Fruit fly (Drosophila melanogaster) whole organism, embryonic: Measurements from ENCODE around the gene Hr38.

Experiments
- Adf1 ChIP-seq: fragments of 200-800 bp; sonication (Bioruptor generic); IDR thresholded peaks from 2 replicates; pipeline ENCODE4 v1.3.6; 2022; ENCODE audit warnings: missing biosample characterization, missing genetic modification characterization
- Antp ChIP-seq: fragments of 200-800 bp; sonication (Bioruptor generic); optimal IDR thresholded peaks from 3 replicates; lab custom pipeline; 2016; ENCODE audit warnings: missing biosample characterization, missing genetic modification characterization
- Blimp-1 ChIP-seq: fragments of 200-800 bp; sonication (Bioruptor generic); optimal IDR thresholded peaks from 3 replicates; lab custom pipeline; 2018; ENCODE audit warnings: missing biosample characterization, missing genetic modification characterization, mild to moderate bottlenecking, moderate library complexity, missing genetic modification reagents
- CG10267 ChIP-seq: fragments of 200-800 bp; sonication (Bioruptor generic); optimal IDR thresholded peaks from 2 replicates; lab custom pipeline; 2018; ENCODE audit warnings: missing biosample characterization, mild to moderate bottlenecking, missing genetic modification characterization, moderate library complexity
- CG10321 ChIP-seq: fragments of 200-800 bp; sonication (Bioruptor generic); IDR thresholded peaks from 2 replicates; pipeline ENCODE4 v1.3.6; 2022; ENCODE audit warnings: missing biosample characterization, missing genetic modification characterization
- CG10959 ChIP-seq: fragments of 200-800 bp; sonication (Bioruptor generic); IDR thresholded peaks from 2 replicates; pipeline ENCODE4 v1.3.6; 2022; ENCODE audit warnings: missing biosample characterization, missing genetic modification characterization
- CG11247 ChIP-seq: fragments of 200-800 bp; sonication (Bioruptor generic); IDR thresholded peaks from 2 replicates; pipeline ENCODE4 v1.3.6; 2022; ENCODE audit warnings: missing biosample characterization, missing genetic modification characterization
- CG12219 ChIP-seq: fragments of 200-800 bp; sonication (Bioruptor generic); optimal IDR thresholded peaks from 3 replicates; lab custom pipeline; 2018; ENCODE audit warnings: missing biosample characterization, mild to moderate bottlenecking, missing genetic modification characterization
- CG12391 ChIP-seq: fragments of 200-800 bp; sonication (Bioruptor generic); optimal IDR thresholded peaks from 3 replicates; lab custom pipeline; 2018; ENCODE audit warnings: missing biosample characterization, mild to moderate bottlenecking, missing genetic modification characterization, moderate library complexity
- CG1529 ChIP-seq: fragments of 200-800 bp; sonication (Bioruptor generic); optimal IDR thresholded peaks from 3 replicates; lab custom pipeline; 2018; ENCODE audit warnings: missing biosample characterization, missing genetic modification characterization
- CG15514 ChIP-seq: fragments of 200-800 bp; sonication (Bioruptor generic); optimal IDR thresholded peaks from 3 replicates; lab custom pipeline; 2017; ENCODE audit warnings: missing biosample characterization, missing genetic modification characterization, mild to moderate bottlenecking, moderate library complexity, missing genetic modification reagents
- CG15696 ChIP-seq: fragments of 200-800 bp; sonication (Bioruptor generic); optimal IDR thresholded peaks from 2 replicates; lab custom pipeline; 2019; ENCODE audit warnings: missing biosample characterization, mild to moderate bottlenecking, missing genetic modification characterization, moderate library complexity
- CG17361 ChIP-seq: fragments of 200-800 bp; sonication (Bioruptor generic); IDR thresholded peaks from 3 replicates; pipeline ENCODE4 v1.3.6; 2022; ENCODE audit warnings: missing biosample characterization, missing genetic modification characterization
- CG18476 ChIP-seq: fragments of 200-800 bp; sonication (Bioruptor generic); optimal IDR thresholded peaks from 2 replicates; lab custom pipeline; 2016; ENCODE audit warnings: missing biosample characterization, mild to moderate bottlenecking, missing genetic modification characterization
- CG2120 ChIP-seq: fragments of 200-800 bp; sonication (Bioruptor generic); optimal IDR thresholded peaks from 3 replicates; lab custom pipeline; 2016; ENCODE audit warnings: missing biosample characterization, missing genetic modification characterization
- CG2712 ChIP-seq: fragments of 200-800 bp; optimal IDR thresholded peaks from 3 replicates; lab custom pipeline; 2019; ENCODE audit warnings: missing biosample characterization, mild to moderate bottlenecking, missing genetic modification characterization, moderate library complexity
- CG4820 ChIP-seq: fragments of 200-800 bp; sonication (Bioruptor generic); optimal IDR thresholded peaks from 3 replicates; lab custom pipeline; 2016; ENCODE audit warnings: missing biosample characterization, missing genetic modification characterization
- CG5245 ChIP-seq: fragments of 200-800 bp; sonication (Bioruptor generic); optimal IDR thresholded peaks from 3 replicates; lab custom pipeline; 2016; ENCODE audit warnings: missing biosample characterization, missing genetic modification characterization
- CG7963 ChIP-seq: fragments of 200-800 bp; sonication (Bioruptor generic); IDR thresholded peaks from 3 replicates; pipeline ENCODE4 v1.3.6; 2022; ENCODE audit warnings: missing biosample characterization, missing genetic modification characterization; ENCODE audit not compliant: partially characterized antibody
- CG8089 ChIP-seq: fragments of 200-800 bp; sonication (Bioruptor generic); optimal IDR thresholded peaks from 3 replicates; lab custom pipeline; 2016; ENCODE audit warnings: missing biosample characterization, missing genetic modification characterization
- CG8765 ChIP-seq: fragments of 200-800 bp; sonication (Bioruptor generic); IDR thresholded peaks from 2 replicates; pipeline ENCODE4 v1.3.6; 2022; ENCODE audit warnings: missing biosample characterization, missing genetic modification characterization
- CG9727 ChIP-seq: fragments of 200-800 bp; sonication (Bioruptor generic); optimal IDR thresholded peaks from 3 replicates; lab custom pipeline; 2017; ENCODE audit warnings: missing biosample characterization, mild to moderate bottlenecking, missing genetic modification characterization
- Dll ChIP-seq: fragments of 200-800 bp; sonication (Bioruptor generic); IDR thresholded peaks from 4 replicates; pipeline ENCODE4 v1.3.6; 2022; ENCODE audit warnings: missing biosample characterization, missing genetic modification characterization; ENCODE audit not compliant: partially characterized antibody
- Fer1 ChIP-seq: fragments of 200-800 bp; sonication (Bioruptor generic); optimal IDR thresholded peaks from 2 replicates; lab custom pipeline; 2017; ENCODE audit warnings: missing biosample characterization, mild to moderate bottlenecking, missing genetic modification characterization
- Fer2 ChIP-seq: fragments of 200-800 bp; sonication (Bioruptor generic); optimal IDR thresholded peaks from 2 replicates; lab custom pipeline; 2018; ENCODE audit warnings: missing biosample characterization, mild to moderate bottlenecking, missing genetic modification characterization, moderate library complexity
- Gug ChIP-seq: fragments of 200-800 bp; sonication (Bioruptor generic); IDR thresholded peaks from 4 replicates; pipeline ENCODE4 v1.3.6; 2022; ENCODE audit warnings: missing biosample characterization, missing genetic modification characterization
- Meics ChIP-seq: fragments of 200-800 bp; sonication (Bioruptor generic); optimal IDR thresholded peaks from 2 replicates; lab custom pipeline; 2017; ENCODE audit warnings: missing biosample characterization, mild to moderate bottlenecking, missing genetic modification characterization
- Mes4 ChIP-seq: fragments of 200-800 bp; sonication (Bioruptor generic); optimal IDR thresholded peaks from 2 replicates; lab custom pipeline; 2016; ENCODE audit warnings: missing biosample characterization, missing genetic modification characterization
- Ssrp ChIP-seq: fragments of 200-800 bp; sonication (Bioruptor generic); optimal IDR thresholded peaks from 2 replicates; lab custom pipeline; 2018; ENCODE audit warnings: missing biosample characterization, mild to moderate bottlenecking, missing genetic modification characterization, moderate library complexity
- TFAM ChIP-seq: fragments of 200-800 bp; sonication (Bioruptor generic); optimal IDR thresholded peaks from 2 replicates; lab custom pipeline; 2017; ENCODE audit warnings: missing biosample characterization, missing genetic modification characterization, inconsistent platforms
- Trl ChIP-seq, 3 experiments: fragments of >200 bp in 2 of 3; fragments of 200-800 bp in 1 of 3; sonication (Bioruptor generic) in 1 of 3; optimal IDR thresholded peaks; 2 replicates in 1 of 3; 3 replicates in 2 of 3; lab custom pipeline; 2016 to 2017; ENCODE audit warnings: missing biosample characterization in 1 of 3, missing genetic modification characterization in 1 of 3
- ab ChIP-seq: fragments of 200-800 bp; sonication (Bioruptor generic); optimal IDR thresholded peaks from 2 replicates; lab custom pipeline; 2016; ENCODE audit warnings: missing biosample characterization, missing genetic modification characterization
- aop ChIP-seq: fragments of 200-800 bp; sonication (Bioruptor generic); IDR thresholded peaks from 2 replicates; pipeline ENCODE4 v1.3.6; 2022; ENCODE audit warnings: missing biosample characterization, missing genetic modification characterization
- ash1 ChIP-seq: fragments of 200-800 bp; sonication (Bioruptor generic); optimal IDR thresholded peaks from 2 replicates; lab custom pipeline; 2018; ENCODE audit warnings: missing biosample characterization, mild to moderate bottlenecking, missing genetic modification characterization
- bigmax ChIP-seq: fragments of 200-800 bp; sonication (Bioruptor generic); optimal IDR thresholded peaks from 2 replicates; lab custom pipeline; 2018; ENCODE audit warnings: missing biosample characterization, mild to moderate bottlenecking, missing genetic modification characterization
- dysf ChIP-seq: fragments of 200-800 bp; sonication (Bioruptor generic); IDR thresholded peaks from 3 replicates; pipeline ENCODE4 v1.3.6; 2022; ENCODE audit warnings: missing biosample characterization, missing genetic modification characterization
- en ChIP-seq: fragments of 200-800 bp; sonication (Bioruptor generic); optimal IDR thresholded peaks from 2 replicates; lab custom pipeline; 2016; ENCODE audit warnings: missing biosample characterization, missing genetic modification characterization
- ewg ChIP-seq: fragments of 200-800 bp; sonication (Bioruptor generic); optimal IDR thresholded peaks from 3 replicates; lab custom pipeline; 2017; ENCODE audit warnings: mild to moderate bottlenecking, missing biosample characterization, missing genetic modification reagents, missing genetic modification characterization
- ftz-f1 ChIP-seq: fragments of 200-800 bp; sonication (Bioruptor generic); optimal IDR thresholded peaks from 2 replicates; lab custom pipeline; 2016; ENCODE audit warnings: missing biosample characterization, missing genetic modification characterization
- gro ChIP-seq: fragments of 200-800 bp; sonication (Bioruptor generic); optimal IDR thresholded peaks from 2 replicates; lab custom pipeline; 2016; ENCODE audit warnings: missing biosample characterization, missing genetic modification characterization
- ken ChIP-seq: fragments of 200-800 bp; sonication (Bioruptor generic); IDR thresholded peaks from 3 replicates; pipeline ENCODE4 v1.3.6; 2022; ENCODE audit warnings: missing biosample characterization, missing genetic modification characterization
- odd ChIP-seq: fragments of 200-800 bp; sonication (Bioruptor generic); optimal IDR thresholded peaks from 2 replicates; lab custom pipeline; 2017; ENCODE audit warnings: missing biosample characterization, mild to moderate bottlenecking, missing genetic modification characterization
- org-1 ChIP-seq: fragments of 200-800 bp; sonication (Bioruptor generic); optimal IDR thresholded peaks from 2 replicates; lab custom pipeline; 2017; ENCODE audit warnings: missing biosample characterization, missing genetic modification characterization
- p53 ChIP-seq: fragments of 200-800 bp; sonication (Bioruptor generic); optimal IDR thresholded peaks from 2 replicates; lab custom pipeline; 2016; ENCODE audit warnings: missing biosample characterization, missing genetic modification characterization
- sna ChIP-seq: fragments of 200-800 bp; sonication (Bioruptor generic); IDR thresholded peaks from 2 replicates; pipeline ENCODE4 v1.3.6; 2022; ENCODE audit warnings: missing biosample characterization, missing genetic modification characterization; ENCODE audit not compliant: partially characterized antibody
- ssp ChIP-seq: fragments of 200-800 bp; sonication (Bioruptor generic); IDR thresholded peaks from 2 replicates; pipeline ENCODE4 v1.3.6; 2022; ENCODE audit warnings: missing biosample characterization, missing genetic modification characterization
- ttk ChIP-seq: fragments of 200-800 bp; sonication (Bioruptor generic); IDR thresholded peaks from 2 replicates; pipeline ENCODE4 v2.1.2; 2022; ENCODE audit warnings: missing biosample characterization, missing genetic modification characterization
- tup ChIP-seq: fragments of 200-800 bp; sonication (Bioruptor generic); optimal IDR thresholded peaks from 2 replicates; lab custom pipeline; 2016; ENCODE audit warnings: missing biosample characterization, mild to moderate bottlenecking, missing genetic modification characterization, moderate library complexity
- unc-4 ChIP-seq: fragments of 200-800 bp; sonication (Bioruptor generic); IDR thresholded peaks from 2 replicates; pipeline ENCODE4 v1.3.6; 2022; ENCODE audit warnings: missing biosample characterization, missing genetic modification characterization; ENCODE audit not compliant: partially characterized antibody
- z ChIP-seq: fragments of 200-800 bp; sonication (Bioruptor generic); IDR thresholded peaks from 3 replicates; pipeline ENCODE4 v1.3.6; 2022; ENCODE audit warnings: missing biosample characterization, missing genetic modification characterization

Gene Hr38

DNA sequence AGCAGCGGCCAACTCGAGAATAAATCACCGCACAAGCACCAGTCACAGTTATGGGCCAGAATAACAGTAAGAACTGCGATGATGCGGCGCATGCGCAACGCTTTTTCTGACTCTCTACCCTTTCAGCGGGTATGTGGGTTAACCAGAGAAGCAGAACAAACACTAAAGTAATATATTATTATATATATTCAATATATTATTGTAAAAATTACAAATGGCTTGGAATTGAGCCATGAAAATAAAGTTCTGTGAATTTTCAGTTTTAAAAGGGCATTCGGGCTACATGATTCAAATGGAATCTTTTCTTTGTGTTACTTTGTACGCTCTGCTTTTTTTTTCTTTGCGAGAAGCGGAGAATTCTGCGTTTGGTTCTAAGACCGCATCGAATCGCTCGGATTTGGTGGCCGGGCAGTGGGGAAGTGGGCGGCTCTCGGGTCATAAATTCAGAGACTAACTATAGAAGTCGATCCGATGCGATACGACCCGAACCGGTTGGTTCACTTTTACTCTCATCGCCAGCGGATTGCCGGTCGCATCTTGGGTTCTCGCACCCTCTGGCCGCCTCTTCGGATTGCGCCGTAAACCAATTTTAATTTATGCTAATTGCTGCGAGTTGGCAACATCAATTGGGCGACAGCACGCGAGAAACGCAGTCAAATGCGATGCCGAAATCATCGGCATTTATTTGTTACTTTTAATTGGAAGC, 13.7 kb downstream of the Hr38 start (continued):
- TF ChIP-seq sna (GFP tag; lab: Robert Waterston, UW) = no peak
- no peak for TF ChIP-seq CG4820
- no peak for TF ChIP-seq CG12391 (tag; lab: Kevin White, UChicago)
- no peak for TF ChIP-seq CG15696 (tag; lab: Kevin White, UChicago)
- no peak for TF ChIP-seq ftz-f1 (GFP tag; lab: Kevin White, UChicago)
- no peak for TF ChIP-seq ken (GFP tag; lab: Robert Waterston, UW)
- 0 out of 2 replicates have a peak, but pooled peaks have one; percentile 8 for TF ChIP-seq CG10959
- TF ChIP-seq CG17361 (GFP tag; lab: Robert Waterston, UW) = no peak
- TF ChIP-seq CG18476 (GFP tag; lab: Kevin White, UChicago) = no peak
- TF ChIP-seq CG12219 (GFP tag; lab: Kevin White, UChicago) = no peak
- TF ChIP-seq CG9727 = no peak
- TF ChIP-seq Dll = no peak
- TF ChIP-seq CG10321 (GFP tag; lab: Robert Waterston, UW) = no peak
- TF ChIP-seq Gug = peak; percentile 4; the same call in 1 of the 4 replicates
- TF ChIP-seq CG2712 (tag; lab: Kevin White, UChicago) = no peak
- TF ChIP-seq TFAM (GFP tag; lab: Kevin White, UChicago) = no peak
- TF ChIP-seq dysf (GFP tag; lab: Robert Waterston, UW) = peak; percentile 59; the same call in 2 of the 3 replicates
- TF ChIP-seq Fer1 = no peak
- TF ChIP-seq Ssrp (tag; lab: Kevin White, UChicago) = no peak
- no peak for TF ChIP-seq CG10267 (tag; lab: Kevin White, UChicago)
- no peak for TF ChIP-seq Antp (GFP tag; lab: Kevin White, UChicago)
- TF ChIP-seq odd = no peak
- no peak for TF ChIP-seq CG5245
- TF ChIP-seq ttk (GFP tag; lab: Robert Waterston, UW) = no peak
- no peak for TF ChIP-seq CG7963 (GFP tag; lab: Robert Waterston, UW)
- peak; percentile 89 for TF ChIP-seq Blimp-1
- no peak for TF ChIP-seq CG2120 (GFP tag; lab: Kevin White, UChicago)
- no peak for TF ChIP-seq Fer2 (tag; lab: Kevin White, UChicago)
- no peak for TF ChIP-seq unc-4
- TF ChIP-seq aop = no peak
- peak; percentile 33 for TF ChIP-seq Meics (GFP tag; lab: Kevin White, UChicago)
- TF ChIP-seq ssp = no peak
- TF ChIP-seq ewg = no peak
- no peak for TF ChIP-seq tup
- no peak for TF ChIP-seq Trl (optimal IDR thresholded peaks at IDR 0.05; lab: Kevin White, UChicago)
- no peak for TF ChIP-seq Trl (GFP tag; optimal IDR thresholded peaks at IDR 0.05; lab: Kevin White, UChicago)
- TF ChIP-seq bigmax = no peak
- TF ChIP-seq CG8765 (GFP tag; lab: Robert Waterston, UW) = peak; percentile 41; the same call in 1 of the 2 replicates
- no peak for TF ChIP-seq Mes4
- no peak for TF ChIP-seq z (GFP tag; lab: Robert Waterston, UW)
- no peak for TF ChIP-seq en (GFP tag; lab: Kevin White, UChicago)
- TF ChIP-seq ash1 = no peak
- no peak for TF ChIP-seq gro
- TF ChIP-seq CG1529 = no peak
- no peak for TF ChIP-seq CG8089
- no peak for TF ChIP-seq ab
- TF ChIP-seq CG11247 (GFP tag; lab: Robert Waterston, UW) = no peak
- TF ChIP-seq org-1 (GFP tag; lab: Kevin White, UChicago) = no peak
- TF ChIP-seq p53 (GFP tag; lab: Kevin White, UChicago) = no peak
- TF ChIP-seq Adf1 (GFP tag; lab: Robert Waterston, UW) = no peak
- no peak for TF ChIP-seq CG15514 (GFP tag; lab: Kevin White, UChicago)
